Fruit fly (Drosophila melanogaster): ENCODE data around the gene CG43618.

DNA sequence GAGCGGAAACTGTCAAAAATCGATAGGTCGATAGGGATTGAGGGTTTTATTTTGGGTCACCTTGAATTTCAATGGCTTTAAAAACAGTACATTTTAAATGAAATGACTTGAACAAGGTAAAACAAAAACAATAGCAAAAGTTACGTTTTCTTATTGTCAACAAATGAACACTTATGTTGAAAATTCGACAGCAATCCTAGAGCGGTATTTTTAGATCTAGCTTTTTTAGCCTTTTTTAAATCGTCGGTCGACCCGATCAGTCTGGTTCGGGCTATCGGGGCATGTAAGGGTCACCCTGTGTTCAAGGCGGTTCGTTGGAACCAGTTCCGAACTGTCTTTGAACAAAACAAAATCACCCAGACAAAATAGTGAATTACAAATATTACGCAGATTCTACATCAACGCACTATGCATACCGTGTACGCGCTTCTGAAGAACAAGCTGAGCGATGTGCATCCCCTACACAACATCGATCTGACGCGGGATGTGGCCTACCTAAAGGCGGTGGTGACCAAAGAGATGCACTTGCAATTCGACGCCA, 39.8 kb upstream of the CG43618 start, which contains the start of the genes CG11052 and CG3223:
- no peak for TF ChIP-seq CG8478 (optimal IDR thresholded peaks at IDR 0.05)
- no peak for TF ChIP-seq CTCF (optimal IDR thresholded peaks at IDR 0.05)
